Fruit fly (Drosophila melanogaster) whole organism, embryonic: ENCODE measurements around the gene CG15406.
A peak's percentile ranks its signal among the peaks of the same experiment; 100 is the strongest.

Experiments used
- BEAF-32 ChIP-seq: fragments of 200-800 bp; sonication (Bioruptor generic); optimal IDR thresholded peaks from 3 replicates; lab custom pipeline; 2017; ENCODE audit warnings: missing biosample characterization, missing genetic modification characterization, mild to moderate bottlenecking, moderate library complexity, missing genetic modification reagents
- Bgb ChIP-seq: fragments of 200-800 bp; sonication (Bioruptor generic); IDR thresholded peaks from 2 replicates; pipeline ENCODE4 v1.3.6; 2022; ENCODE audit warnings: missing biosample characterization, missing genetic modification characterization; ENCODE audit not compliant: partially characterized antibody
- CG10543 ChIP-seq: fragments of 200-800 bp; sonication (Bioruptor generic); optimal IDR thresholded peaks from 3 replicates; lab custom pipeline; 2017; ENCODE audit warnings: missing biosample characterization, mild to moderate bottlenecking, missing genetic modification characterization, moderate library complexity
- CG11723 ChIP-seq: fragments of 200-800 bp; sonication (Bioruptor generic); optimal IDR thresholded peaks from 2 replicates; lab custom pipeline; 2017; ENCODE audit warnings: missing biosample characterization, mild to moderate bottlenecking, missing genetic modification characterization
- CG13296 ChIP-seq: fragments of 200-800 bp; sonication (Bioruptor generic); optimal IDR thresholded peaks from 3 replicates; lab custom pipeline; 2018; ENCODE audit warnings: missing biosample characterization, mild to moderate bottlenecking, missing genetic modification characterization
- CG14860 ChIP-seq: fragments of 200-800 bp; sonication (Bioruptor generic); IDR thresholded peaks from 3 replicates; pipeline ENCODE4 v1.3.6; 2022; ENCODE audit warnings: missing biosample characterization, missing genetic modification characterization; ENCODE audit not compliant: partially characterized antibody
- CG15269 ChIP-seq: fragments of 200-800 bp; sonication (Bioruptor generic); optimal IDR thresholded peaks from 2 replicates; lab custom pipeline; 2018; ENCODE audit warnings: missing biosample characterization, mild to moderate bottlenecking, missing genetic modification characterization, moderate library complexity
- CG17612 ChIP-seq: fragments of 200-800 bp; sonication (Bioruptor generic); IDR thresholded peaks from 2 replicates; pipeline ENCODE4 v1.3.6; 2022; ENCODE audit warnings: missing biosample characterization, missing genetic modification characterization
- CG2116 ChIP-seq: fragments of 200-800 bp; sonication (Bioruptor generic); optimal IDR thresholded peaks from 3 replicates; lab custom pipeline; 2018; ENCODE audit warnings: missing biosample characterization, mild to moderate bottlenecking, missing genetic modification characterization
- CG2199 ChIP-seq: fragments of 200-800 bp; sonication (Bioruptor generic); IDR thresholded peaks from 3 replicates; pipeline ENCODE4 v1.3.6; 2022; ENCODE audit warnings: missing biosample characterization, missing genetic modification characterization
- CG4404 ChIP-seq: fragments of 200-800 bp; sonication (Bioruptor generic); IDR thresholded peaks from 2 replicates; pipeline ENCODE4 v1.3.6; 2022; ENCODE audit warnings: missing biosample characterization, missing genetic modification characterization
- CG6683 ChIP-seq: fragments of 200-800 bp; sonication (Bioruptor generic); optimal IDR thresholded peaks from 2 replicates; lab custom pipeline; 2017; ENCODE audit warnings: missing biosample characterization, mild to moderate bottlenecking, missing genetic modification characterization, missing genetic modification reagents
- CG6765 ChIP-seq: fragments of 200-800 bp; sonication (Bioruptor generic); optimal IDR thresholded peaks from 3 replicates; lab custom pipeline; 2017; ENCODE audit warnings: missing biosample characterization, mild to moderate bottlenecking, missing genetic modification characterization
- CG7271 ChIP-seq: fragments of 200-800 bp; sonication (Bioruptor generic); optimal IDR thresholded peaks from 2 replicates; lab custom pipeline; 2018; ENCODE audit warnings: missing biosample characterization, mild to moderate bottlenecking, missing genetic modification characterization, moderate library complexity
- CG7987 ChIP-seq: fragments of 200-800 bp; sonication (Bioruptor generic); optimal IDR thresholded peaks from 2 replicates; lab custom pipeline; 2018; ENCODE audit warnings: missing biosample characterization, mild to moderate bottlenecking, missing genetic modification characterization, moderate library complexity
- CG8281 ChIP-seq: fragments of 200-800 bp; sonication (Bioruptor generic); optimal IDR thresholded peaks from 2 replicates; lab custom pipeline; 2018; ENCODE audit warnings: missing biosample characterization, mild to moderate bottlenecking, missing genetic modification characterization, moderate library complexity
- E2f1 ChIP-seq: fragments of 200-800 bp; sonication (Bioruptor generic); IDR thresholded peaks from 2 replicates; pipeline ENCODE4 v1.3.6; 2022; ENCODE audit warnings: missing biosample characterization, missing genetic modification characterization
- HHEX ChIP-seq: fragments of 200-800 bp; sonication (Bioruptor generic); optimal IDR thresholded peaks from 3 replicates; lab custom pipeline; 2017; ENCODE audit warnings: missing biosample characterization, mild to moderate bottlenecking, missing genetic modification characterization, missing genetic modification reagents
- HmgZ ChIP-seq: fragments of 200-800 bp; sonication (Bioruptor generic); optimal IDR thresholded peaks from 2 replicates; lab custom pipeline; 2018; ENCODE audit warnings: missing biosample characterization, mild to moderate bottlenecking, missing genetic modification characterization
- Hmr ChIP-seq: fragments of 200-800 bp; sonication (Bioruptor generic); optimal IDR thresholded peaks from 3 replicates; lab custom pipeline; 2017; ENCODE audit warnings: mild to moderate bottlenecking, missing biosample characterization, missing genetic modification reagents, missing genetic modification characterization
- Mes4 ChIP-seq: fragments of 200-800 bp; sonication (Bioruptor generic); optimal IDR thresholded peaks from 2 replicates; lab custom pipeline; 2016; ENCODE audit warnings: missing biosample characterization, missing genetic modification characterization
- Nf-YB ChIP-seq: fragments of 200-800 bp; sonication (Bioruptor generic); optimal IDR thresholded peaks from 3 replicates; lab custom pipeline; 2019; ENCODE audit warnings: missing biosample characterization, mild to moderate bottlenecking, missing genetic modification characterization, moderate library complexity
- Ptx1 ChIP-seq: fragments of 200-800 bp; sonication (Bioruptor generic); IDR thresholded peaks from 2 replicates; pipeline ENCODE4 v1.3.6; 2022; ENCODE audit warnings: missing biosample characterization, missing genetic modification characterization
- Sin3A ChIP-seq: fragments of >200 bp; optimal IDR thresholded peaks from 2 replicates; lab custom pipeline; 2018
- Sox102F ChIP-seq: fragments of 200-800 bp; sonication (Bioruptor generic); optimal IDR thresholded peaks from 2 replicates; lab custom pipeline; 2018; ENCODE audit warnings: missing biosample characterization, mild to moderate bottlenecking, missing genetic modification characterization, moderate library complexity
- Sry-β ChIP-seq: fragments of 200-800 bp; sonication (Bioruptor generic); optimal IDR thresholded peaks from 2 replicates; lab custom pipeline; 2018; ENCODE audit warnings: missing biosample characterization, mild to moderate bottlenecking, missing genetic modification characterization, moderate library complexity
- az2 ChIP-seq: fragments of 200-800 bp; sonication (Bioruptor generic); optimal IDR thresholded peaks from 3 replicates; lab custom pipeline; 2016; ENCODE audit warnings: missing biosample characterization, missing genetic modification characterization
- chinmo ChIP-seq: fragments of 200-800 bp; sonication (Bioruptor generic); IDR thresholded peaks from 4 replicates; pipeline ENCODE4 v1.3.6; 2022; ENCODE audit warnings: missing biosample characterization, missing genetic modification characterization; ENCODE audit not compliant: partially characterized antibody
- cwo ChIP-seq: fragments of 200-800 bp; sonication (Bioruptor generic); optimal IDR thresholded peaks from 3 replicates; lab custom pipeline; 2017; ENCODE audit warnings: missing biosample characterization, missing genetic modification characterization, mild to moderate bottlenecking, moderate library complexity, missing genetic modification reagents
- fd102C ChIP-seq: fragments of 200-800 bp; sonication (Bioruptor generic); optimal IDR thresholded peaks from 2 replicates; lab custom pipeline; 2018; ENCODE audit warnings: missing biosample characterization, mild to moderate bottlenecking, missing genetic modification characterization, moderate library complexity
- fd64A ChIP-seq: fragments of 200-800 bp; sonication (Bioruptor generic); optimal IDR thresholded peaks from 3 replicates; lab custom pipeline; 2018; ENCODE audit warnings: missing biosample characterization, mild to moderate bottlenecking, missing genetic modification characterization
- gro ChIP-seq: fragments of 200-800 bp; sonication (Bioruptor generic); optimal IDR thresholded peaks from 2 replicates; lab custom pipeline; 2016; ENCODE audit warnings: missing biosample characterization, missing genetic modification characterization
- ham ChIP-seq: fragments of 200-800 bp; sonication (Bioruptor generic); IDR thresholded peaks from 2 replicates; pipeline ENCODE4 v1.3.6; 2022; ENCODE audit warnings: missing biosample characterization, missing genetic modification characterization
- her ChIP-seq: fragments of 200-800 bp; sonication (Bioruptor generic); optimal IDR thresholded peaks from 2 replicates; lab custom pipeline; 2016; ENCODE audit warnings: missing biosample characterization, missing genetic modification characterization
- inv ChIP-seq: fragments of 200-800 bp; sonication (Bioruptor generic); IDR thresholded peaks from 2 replicates; pipeline ENCODE4 v1.3.6; 2022; ENCODE audit warnings: missing biosample characterization, missing genetic modification characterization; ENCODE audit not compliant: partially characterized antibody
- kah ChIP-seq: fragments of 200-800 bp; sonication (Bioruptor generic); optimal IDR thresholded peaks from 2 replicates; lab custom pipeline; 2018; ENCODE audit warnings: missing biosample characterization, mild to moderate bottlenecking, missing genetic modification characterization
- klu ChIP-seq: fragments of 200-800 bp; sonication (Bioruptor generic); IDR thresholded peaks from 2 replicates; pipeline ENCODE4 v1.3.6; 2022; ENCODE audit warnings: missing biosample characterization, missing genetic modification characterization
- maf-S ChIP-seq: fragments of 200-800 bp; sonication (Bioruptor generic); optimal IDR thresholded peaks from 2 replicates; lab custom pipeline; 2016; ENCODE audit warnings: missing biosample characterization, missing genetic modification characterization
- nerfin-1 ChIP-seq: fragments of 200-800 bp; sonication (Bioruptor generic); optimal IDR thresholded peaks from 3 replicates; lab custom pipeline; 2019; ENCODE audit warnings: missing biosample characterization, mild to moderate bottlenecking, missing genetic modification characterization, moderate library complexity
- oc ChIP-seq: fragments of 200-800 bp; sonication (Bioruptor generic); optimal IDR thresholded peaks from 2 replicates; lab custom pipeline; 2018; ENCODE audit warnings: missing biosample characterization, mild to moderate bottlenecking, missing genetic modification characterization, moderate library complexity
- pho ChIP-seq: fragments of 200-800 bp; sonication (Bioruptor generic); optimal IDR thresholded peaks from 2 replicates; lab custom pipeline; 2016; ENCODE audit warnings: missing biosample characterization, missing genetic modification characterization
- pzg ChIP-seq: fragments of 200-800 bp; sonication (Bioruptor generic); optimal IDR thresholded peaks from 3 replicates; lab custom pipeline; 2018; ENCODE audit warnings: missing biosample characterization, mild to moderate bottlenecking, missing genetic modification characterization, moderate library complexity
- sc ChIP-seq, 3 experiments: fragments of >200 bp in 2 of 3; fragments of 200-800 bp in 1 of 3; sonication (Bioruptor generic) in 1 of 3; optimal IDR thresholded peaks; 2 replicates in 2 of 3; 3 replicates in 1 of 3; lab custom pipeline; 2017; ENCODE audit warnings: mild to moderate bottlenecking in 1 of 3, missing biosample characterization in 1 of 3, missing genetic modification characterization in 1 of 3, missing genetic modification reagents in 1 of 3
- shn ChIP-seq: fragments of 200-800 bp; sonication (Bioruptor generic); optimal IDR thresholded peaks from 3 replicates; lab custom pipeline; 2016; ENCODE audit warnings: missing biosample characterization, missing genetic modification characterization
- tin ChIP-seq: fragments of 200-800 bp; sonication (Bioruptor generic); optimal IDR thresholded peaks from 3 replicates; lab custom pipeline; 2016; ENCODE audit warnings: missing biosample characterization, missing genetic modification characterization
- toy ChIP-seq: fragments of 200-800 bp; sonication (Bioruptor generic); IDR thresholded peaks from 2 replicates; pipeline ENCODE4 v1.3.6; 2022; ENCODE audit warnings: missing biosample characterization, missing genetic modification characterization
- tup ChIP-seq: fragments of 200-800 bp; sonication (Bioruptor generic); optimal IDR thresholded peaks from 2 replicates; lab custom pipeline; 2016; ENCODE audit warnings: missing biosample characterization, mild to moderate bottlenecking, missing genetic modification characterization, moderate library complexity
- tx ChIP-seq: fragments of 200-800 bp; sonication (Bioruptor generic); optimal IDR thresholded peaks from 2 replicates; lab custom pipeline; 2016; ENCODE audit warnings: missing biosample characterization, missing genetic modification characterization

The CG15406 gene

dm6 chr2L:3338566-3339215 lies 29.7 kb downstream of the CG15406 start (continued):
- peak; percentile 78 for TF ChIP-seq shn (GFP tag; lab: Kevin White, UChicago)
- TF ChIP-seq HHEX (GFP tag; lab: Kevin White, UChicago), result peak; percentile 68
- peak; percentile 58 for TF ChIP-seq tup (GFP tag; lab: Kevin White, UChicago)
- TF ChIP-seq sc (optimal IDR thresholded peaks at IDR 0.05; lab: Kevin White, UChicago), result no peak
- peak; percentile 90 for TF ChIP-seq sc (GFP tag; optimal IDR thresholded peaks at IDR 0.05; lab: Kevin White, UChicago)
- peak; percentile 67; the same call in 1 of the 3 replicates for TF ChIP-seq CG2199 (GFP tag; lab: Robert Waterston, UW)
- TF ChIP-seq Mes4 (GFP tag; lab: Kevin White, UChicago), result peak; percentile 83
- TF ChIP-seq pzg (GFP tag; lab: Kevin White, UChicago), result no peak
- no peak for TF ChIP-seq inv
- TF ChIP-seq HmgZ (tag; lab: Kevin White, UChicago), result peak; percentile 9
- peak; percentile 38 for TF ChIP-seq CG8281 (tag; lab: Kevin White, UChicago)
- TF ChIP-seq Sin3A (lab: Kevin White, UChicago), result no peak
- no peak for TF ChIP-seq toy
- TF ChIP-seq tin, result peak; percentile 85
- TF ChIP-seq gro (GFP tag; lab: Kevin White, UChicago), result no peak
- TF ChIP-seq Hmr (GFP tag; lab: Kevin White, UChicago), result peak; percentile 41
- TF ChIP-seq klu (GFP tag; lab: Robert Waterston, UW), result no peak
- TF ChIP-seq fd102C (GFP tag; lab: Kevin White, UChicago), result no peak
- no peak for TF ChIP-seq CG6683 (GFP tag; lab: Kevin White, UChicago)
- TF ChIP-seq Ptx1 (GFP tag; lab: Robert Waterston, UW), result peak; percentile 80
- TF ChIP-seq E2f1, result peak; percentile 70
- TF ChIP-seq tx (GFP tag; lab: Kevin White, UChicago), result peak; percentile 74
- TF ChIP-seq BEAF-32, result no peak
- TF ChIP-seq CG2116 (GFP tag; lab: Kevin White, UChicago), result peak; percentile 5
- TF ChIP-seq CG11723 (GFP tag; lab: Kevin White, UChicago), result peak; percentile 45
- peak; percentile 52 for TF ChIP-seq maf-S (GFP tag; lab: Kevin White, UChicago)
- TF ChIP-seq Nf-YB (GFP tag; lab: Kevin White, UChicago), result peak; percentile 56
- TF ChIP-seq CG10543 (GFP tag; lab: Kevin White, UChicago), result no peak
- no peak for TF ChIP-seq CG13296 (GFP tag; lab: Kevin White, UChicago)
- no peak for TF ChIP-seq CG14860 (GFP tag; lab: Robert Waterston, UW)
- peak; percentile 24 for TF ChIP-seq CG7987 (GFP tag; lab: Kevin White, UChicago)
- TF ChIP-seq CG7271, result peak; percentile 7
- TF ChIP-seq kah (GFP tag; lab: Kevin White, UChicago), result peak; percentile 16
- TF ChIP-seq CG15269 (tag; lab: Kevin White, UChicago), result no peak
- no peak for TF ChIP-seq nerfin-1 (tag; lab: Kevin White, UChicago)
- TF ChIP-seq ham (GFP tag; lab: Robert Waterston, UW), result no peak
- no peak for TF ChIP-seq CG6765
- no peak for TF ChIP-seq CG17612 (GFP tag; lab: Robert Waterston, UW)
- TF ChIP-seq CG4404, result peak; percentile 52
- TF ChIP-seq az2, result peak; percentile 92
- peak; percentile 93 for TF ChIP-seq Sox102F (GFP tag; lab: Kevin White, UChicago)
- TF ChIP-seq Sry-β (GFP tag; lab: Kevin White, UChicago), result peak; percentile 24
- TF ChIP-seq oc (tag; lab: Kevin White, UChicago), result peak; percentile 90
- peak; percentile 72 for TF ChIP-seq fd64A (GFP tag; lab: Kevin White, UChicago)
- TF ChIP-seq chinmo (GFP tag; lab: Robert Waterston, UW), result no peak
- no peak for TF ChIP-seq cwo (GFP tag; lab: Kevin White, UChicago)
- TF ChIP-seq Bgb (GFP tag; lab: Robert Waterston, UW), result no peak
- peak; percentile 38 for TF ChIP-seq pho
- no peak for TF ChIP-seq her (GFP tag; lab: Kevin White, UChicago)
